Worm (Caenorhabditis elegans) whole organism, midembryonic: ENCODE data around the gene C54C6.4.

Experiments used
- T22C8.4 ChIP-seq: fragments of 200-800 bp; sonication (Bioruptor generic); IDR thresholded peaks from 2 replicates; pipeline ENCODE4 v1.3.6; 2022; ENCODE audit warnings: missing genetic modification characterization, missing compliant biosample characterization
- cog-1 ChIP-seq: sonication (generic microtip); optimal IDR thresholded peaks from 2 replicates; lab custom pipeline; 2016; ENCODE audit warnings: missing genetic modification characterization, missing compliant biosample characterization
- flt-1 ChIP-seq: fragments of 200-800 bp; sonication (Bioruptor generic); IDR thresholded peaks from 2 replicates; pipeline ENCODE4 v1.3.6; 2022; ENCODE audit warnings: missing genetic modification characterization, missing compliant biosample characterization
- klf-2 ChIP-seq: fragments of 200-800 bp; sonication (Bioruptor generic); conservative IDR thresholded peaks from 2 replicates; pipeline ENCODE4 v1.3.6; 2022; ENCODE audit warnings: missing genetic modification reagents, missing genetic modification characterization, missing compliant biosample characterization
- med-1 ChIP-seq: sonication (generic microtip); optimal IDR thresholded peaks from 2 replicates; lab custom pipeline; 2017; ENCODE audit warnings: missing genetic modification characterization, mild to moderate bottlenecking, missing compliant biosample characterization, antibody characterized with exemption, missing genetic modification reagents; ENCODE audit not compliant: insufficient read depth
- ref-1 ChIP-seq: fragments of 200-800 bp; sonication (Bioruptor generic); conservative IDR thresholded peaks from 2 replicates; pipeline ENCODE4 v1.3.6; 2022; ENCODE audit warnings: missing genetic modification reagents, missing genetic modification characterization, missing compliant biosample characterization
- tab-1 ChIP-seq: fragments of 200-800 bp; sonication (Bioruptor generic); IDR thresholded peaks from 2 replicates; pipeline ENCODE4 v1.3.6; 2022; ENCODE audit warnings: missing genetic modification characterization, missing compliant biosample characterization
- ztf-23 ChIP-seq: fragments of 200-800 bp; sonication (Bioruptor generic); IDR thresholded peaks from 2 replicates; pipeline ENCODE4 v1.3.6; 2022; ENCODE audit warnings: missing genetic modification reagents, missing genetic modification characterization, missing compliant biosample characterization
- ztf-29 ChIP-seq: fragments of 200-800 bp; sonication (Bioruptor generic); IDR thresholded peaks from 2 replicates; pipeline ENCODE4 v1.3.6; 2022; ENCODE audit warnings: missing genetic modification reagents, missing genetic modification characterization, missing compliant biosample characterization

ce11 chrIII:3560235-3560634 is 6.8 kb downstream of the C54C6.4 start:
- TF ChIP-seq cog-1 (tag; lab: Kevin White, UChicago): no peak
- no peak for TF ChIP-seq tab-1 (GFP tag; lab: Robert Waterston, UW)
- no peak for TF ChIP-seq klf-2 (GFP tag; lab: Robert Waterston, UW)
- TF ChIP-seq flt-1 (GFP tag; lab: Robert Waterston, UW): no peak
- no peak for TF ChIP-seq ztf-23 (GFP tag; lab: Robert Waterston, UW)
- no peak for TF ChIP-seq ztf-29 (GFP tag; lab: Robert Waterston, UW)
- TF ChIP-seq med-1 (GFP tag; lab: Kevin White, UChicago): no peak
- TF ChIP-seq T22C8.4: no peak
- TF ChIP-seq ref-1 (GFP tag; lab: Robert Waterston, UW): no peak
